Fruit fly (Drosophila melanogaster) whole organism, embryonic: Measurements from ENCODE around the gene Grip84.

Experiments
- Dfd ChIP-seq, 2 experiments: fragments of >200 bp; optimal IDR thresholded peaks; 2 replicates each; lab custom pipeline; 2017; ENCODE audit warnings: missing biosample characterization in 2 of 2, missing genetic modification characterization in 2 of 2
- HLH54F ChIP-seq: fragments of 200-800 bp; sonication (Bioruptor generic); optimal IDR thresholded peaks from 3 replicates; lab custom pipeline; 2016; ENCODE audit warnings: missing biosample characterization, missing genetic modification characterization
- ap ChIP-seq: fragments of 200-800 bp; sonication (Bioruptor generic); IDR thresholded peaks from 2 replicates; pipeline ENCODE4 v1.3.6; 2022; ENCODE audit warnings: missing biosample characterization, missing genetic modification characterization
- caup ChIP-seq: fragments of 200-800 bp; sonication (Bioruptor generic); optimal IDR thresholded peaks from 3 replicates; lab custom pipeline; 2017; ENCODE audit warnings: missing biosample characterization, mild to moderate bottlenecking, missing genetic modification characterization, moderate library complexity; ENCODE audit not compliant: severe bottlenecking

DNA sequence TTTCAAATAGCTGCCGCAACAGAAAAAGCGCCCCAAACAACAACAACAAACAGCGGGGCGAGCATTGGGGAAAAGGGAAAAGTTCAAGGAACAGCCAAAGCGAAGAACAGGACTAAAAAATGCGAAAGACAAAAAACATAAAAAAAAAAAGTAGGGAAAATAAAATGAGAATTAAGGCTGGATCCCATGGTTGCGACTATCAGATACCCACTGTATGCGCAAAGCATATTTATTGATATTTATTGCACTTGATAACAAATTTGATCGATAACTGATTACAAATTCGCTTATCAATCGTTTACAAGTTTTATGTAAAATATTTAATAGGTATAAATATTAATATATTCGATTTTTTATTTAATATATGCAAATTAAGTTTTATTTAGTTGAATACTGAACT, 16.0 kb downstream of the Grip84 start:
- TF ChIP-seq caup (no peak), ap (GFP tag; lab: Robert Waterston, UW) (no peak), HLH54F (GFP tag; lab: Kevin White, UChicago) (no peak), Dfd (GFP tag; optimal IDR thresholded peaks at IDR 0.05; lab: Kevin White, UChicago) (no peak)
